Worm (Caenorhabditis elegans) whole organism, L4 larva: ENCODE results near the gene F57H12.5.
A peak's percentile ranks its signal among the peaks of the same experiment; 100 is the strongest.

Experiments used
- F49E8.2 ChIP-seq: sonication (generic microtip); optimal IDR thresholded peaks from 2 replicates; lab custom pipeline; 2016; ENCODE audit warnings: missing compliant biosample characterization, mild to moderate bottlenecking, missing genetic modification characterization, borderline replicate concordance
- R02D3.7 ChIP-seq: fragments of 150-350 bp; sonication (generic microtip); optimal IDR thresholded peaks from 3 replicates; lab custom pipeline; 2014; ENCODE audit warnings: missing biosample characterization, missing genetic modification characterization
- T20F7.1 ChIP-seq: fragments of 200-800 bp; sonication (Bioruptor generic); optimal IDR thresholded peaks from 2 replicates; lab custom pipeline; 2018; ENCODE audit warnings: mild to moderate bottlenecking, missing genetic modification characterization, missing compliant biosample characterization
- T26A8.4 ChIP-seq: fragments of 200-800 bp; sonication (Bioruptor generic); IDR thresholded peaks from 2 replicates; pipeline ENCODE4 v1.3.6; 2022; ENCODE audit warnings: missing genetic modification characterization, missing compliant biosample characterization
- Y105C5A.15 ChIP-seq: fragments of 200-800 bp; sonication (Bioruptor generic); IDR thresholded peaks from 2 replicates; pipeline ENCODE4 v1.3.6; 2022; ENCODE audit warnings: missing genetic modification characterization, missing compliant biosample characterization
- Y48G9A.11 ChIP-seq: fragments of 200-800 bp; sonication (Bioruptor generic); IDR thresholded peaks from 2 replicates; pipeline ENCODE4 v1.3.6; 2022; ENCODE audit warnings: missing genetic modification reagents, missing genetic modification characterization, missing compliant biosample characterization
- Y75B8A.6 ChIP-seq: fragments of 200-800 bp; sonication (Bioruptor generic); IDR thresholded peaks from 2 replicates; pipeline ENCODE4 v1.3.6; 2022; ENCODE audit warnings: missing genetic modification reagents, missing genetic modification characterization, missing compliant biosample characterization
- ZK546.5 ChIP-seq, 2 experiments: sonication (generic microtip); optimal IDR thresholded peaks; 2 replicates each; lab custom pipeline; 2017; ENCODE audit warnings: missing biosample characterization in 2 of 2, missing genetic modification characterization in 2 of 2
- aha-1 ChIP-seq: fragments of 150-350 bp; peaks from one replicate; lab custom pipeline; 2014; ENCODE audit warnings: missing biosample characterization, missing genetic modification characterization
- aly-2 ChIP-seq: sonication (generic microtip); optimal IDR thresholded peaks from 2 replicates; lab custom pipeline; 2018; ENCODE audit warnings: missing biosample characterization, missing genetic modification characterization
- ama-1 ChIP-seq: fragments of 150-350 bp; optimal IDR thresholded peaks from 2 replicates; lab custom pipeline; 2014; ENCODE audit warnings: inconsistent platforms, mixed read lengths
- ceh-20 ChIP-seq: fragments of 200-800 bp; sonication (Bioruptor generic); IDR thresholded peaks from 2 replicates; pipeline ENCODE4 v1.3.6; 2022; ENCODE audit warnings: missing genetic modification reagents, missing genetic modification characterization, missing compliant biosample characterization
- ceh-32 ChIP-seq: sonication (generic microtip); optimal IDR thresholded peaks from 2 replicates; lab custom pipeline; 2016; ENCODE audit warnings: mild to moderate bottlenecking, missing genetic modification characterization, missing compliant biosample characterization; ENCODE audit not compliant: poor library complexity
- ceh-44 ChIP-seq: fragments of 200-800 bp; sonication (Bioruptor generic); IDR thresholded peaks from 2 replicates; pipeline ENCODE4 v1.3.6; 2022; ENCODE audit warnings: missing genetic modification reagents, missing genetic modification characterization, missing compliant biosample characterization
- ceh-62 ChIP-seq: sonication (generic microtip); optimal IDR thresholded peaks from 2 replicates; lab custom pipeline; 2017; ENCODE audit warnings: missing biosample characterization, missing genetic modification characterization
- ctbp-1 ChIP-seq: fragments of 200-800 bp; sonication (Bioruptor generic); IDR thresholded peaks from 2 replicates; pipeline ENCODE4 v1.3.6; 2022; ENCODE audit warnings: missing genetic modification reagents, missing genetic modification characterization, missing compliant biosample characterization
- duxl-1 ChIP-seq: sonication (generic microtip); optimal IDR thresholded peaks from 2 replicates; lab custom pipeline; 2016; ENCODE audit warnings: mild to moderate bottlenecking, missing genetic modification characterization, moderate library complexity, missing compliant biosample characterization; ENCODE audit not compliant: poor library complexity
- egl-27 ChIP-seq: sonication (generic microtip); optimal IDR thresholded peaks from 3 replicates; lab custom pipeline; 2017; ENCODE audit warnings: missing biosample characterization, missing genetic modification reagents, missing genetic modification characterization
- gei-8 ChIP-seq: fragments of 200-800 bp; sonication (Bioruptor generic); optimal IDR thresholded peaks from 2 replicates; lab custom pipeline; 2018; ENCODE audit warnings: mild to moderate bottlenecking, missing genetic modification characterization, missing compliant biosample characterization
- hlh-30 ChIP-seq: sonication (generic microtip); optimal IDR thresholded peaks from 2 replicates; lab custom pipeline; 2017; ENCODE audit warnings: antibody characterized with exemption, mild to moderate bottlenecking, missing genetic modification characterization, missing compliant biosample characterization; ENCODE audit not compliant: insufficient read depth
- lin-38 ChIP-seq: fragments of 200-800 bp; sonication (Bioruptor generic); IDR thresholded peaks from 2 replicates; pipeline ENCODE4 v1.3.6; 2022; ENCODE audit warnings: missing genetic modification reagents, missing genetic modification characterization, missing compliant biosample characterization
- lir-3 ChIP-seq: sonication (generic microtip); optimal IDR thresholded peaks from 2 replicates; lab custom pipeline; 2016; ENCODE audit warnings: mild to moderate bottlenecking, missing genetic modification characterization, missing compliant biosample characterization
- lsy-2 ChIP-seq, 2 experiments: fragments of 150-350 bp in 1 of 2; sonication (generic microtip) in 1 of 2; optimal IDR thresholded peaks; 2 replicates each; lab custom pipeline; 2014 to 2017; ENCODE audit warnings: missing biosample characterization in 2 of 2, missing genetic modification characterization in 2 of 2
- madf-5 ChIP-seq, 2 experiments: fragments of 200-800 bp; sonication (Bioruptor generic); IDR thresholded peaks; 2 replicates each; pipeline ENCODE4 v1.3.6; 2022; ENCODE audit warnings: missing compliant biosample characterization in 2 of 2, missing genetic modification characterization in 2 of 2
- mdl-1 ChIP-seq, 2 experiments: fragments of 150-350 bp in 1 of 2; sonication (generic microtip) in 1 of 2; optimal IDR thresholded peaks; 2 replicates each; lab custom pipeline; 2014 to 2017; ENCODE audit warnings: missing biosample characterization in 2 of 2, missing genetic modification characterization in 2 of 2
- mdt-29 ChIP-seq: fragments of 200-800 bp; sonication (Bioruptor generic); IDR thresholded peaks from 2 replicates; pipeline ENCODE4 v1.3.6; 2022; ENCODE audit warnings: missing genetic modification reagents, missing genetic modification characterization, missing compliant biosample characterization
- mep-1 ChIP-seq: fragments of 150-350 bp; sonication (generic microtip); optimal IDR thresholded peaks from 3 replicates; lab custom pipeline; 2014; ENCODE audit warnings: missing biosample characterization, missing genetic modification characterization
- mxl-3 ChIP-seq: fragments of 200-800 bp; sonication (Bioruptor generic); optimal IDR thresholded peaks from 2 replicates; lab custom pipeline; 2018; ENCODE audit warnings: mild to moderate bottlenecking, missing genetic modification characterization, missing compliant biosample characterization
- nhr-11 ChIP-seq: fragments of 150-350 bp; optimal IDR thresholded peaks from 2 replicates; lab custom pipeline; 2014; ENCODE audit warnings: missing biosample characterization, missing genetic modification characterization
- nhr-25 ChIP-seq: sonication (generic microtip); optimal IDR thresholded peaks from 2 replicates; lab custom pipeline; 2017; ENCODE audit warnings: missing genetic modification characterization, mild to moderate bottlenecking, missing compliant biosample characterization, antibody characterized with exemption, moderate library complexity, borderline replicate concordance; ENCODE audit not compliant: insufficient read depth
- nhr-41 ChIP-seq: fragments of 200-800 bp; sonication (Bioruptor generic); IDR thresholded peaks from 2 replicates; pipeline ENCODE4 v1.3.6; 2022; ENCODE audit warnings: missing genetic modification reagents, missing genetic modification characterization, missing compliant biosample characterization
- nhr-48 ChIP-seq: sonication (generic microtip); optimal IDR thresholded peaks from 2 replicates; lab custom pipeline; 2016; ENCODE audit warnings: mild to moderate bottlenecking, missing genetic modification characterization, missing compliant biosample characterization
- nhr-6 ChIP-seq: fragments of 150-350 bp; optimal IDR thresholded peaks from 2 replicates; lab custom pipeline; 2014; ENCODE audit warnings: missing biosample characterization, missing genetic modification characterization
- php-3 ChIP-seq: fragments of 200-800 bp; sonication (Bioruptor generic); IDR thresholded peaks from 2 replicates; pipeline ENCODE4 v1.3.6; 2022; ENCODE audit warnings: missing genetic modification reagents, missing genetic modification characterization, missing compliant biosample characterization
- sdz-12 ChIP-seq: fragments of 200-800 bp; sonication (Bioruptor generic); optimal IDR thresholded peaks from 2 replicates; lab custom pipeline; 2018; ENCODE audit warnings: mild to moderate bottlenecking, missing genetic modification characterization, missing compliant biosample characterization
- set-16 ChIP-seq: fragments of 200-800 bp; sonication (Bioruptor generic); IDR thresholded peaks from 2 replicates; pipeline ENCODE4 v1.3.6; 2022; ENCODE audit warnings: missing genetic modification reagents, missing genetic modification characterization, missing compliant biosample characterization
- unc-130 ChIP-seq: sonication (generic microtip); optimal IDR thresholded peaks from 2 replicates; lab custom pipeline; 2016; ENCODE audit warnings: missing genetic modification reagents, missing genetic modification characterization, missing compliant biosample characterization
- unc-62 ChIP-seq, 3 experiments: fragments of 150-350 bp in 1 of 3; sonication (generic microtip); optimal IDR thresholded peaks in 2 of 3; peaks in 1 of 3; 1 replicate in 1 of 3; 2 replicates in 2 of 3; lab custom pipeline; 2014 to 2017; ENCODE audit warnings: missing biosample characterization in 3 of 3, missing genetic modification characterization in 3 of 3, missing genetic modification reagents in 3 of 3, missing genotype in 1 of 3
- vab-7 ChIP-seq: fragments of 200-800 bp; sonication (Bioruptor generic); IDR thresholded peaks from 2 replicates; pipeline ENCODE4 v1.3.6; 2022; ENCODE audit warnings: missing genetic modification reagents, missing genetic modification characterization, missing compliant biosample characterization
- zag-1 ChIP-seq: fragments of 150-350 bp; optimal IDR thresholded peaks from 2 replicates; lab custom pipeline; 2014; ENCODE audit warnings: missing biosample characterization, missing genetic modification characterization

Gene F57H12.5

DNA sequence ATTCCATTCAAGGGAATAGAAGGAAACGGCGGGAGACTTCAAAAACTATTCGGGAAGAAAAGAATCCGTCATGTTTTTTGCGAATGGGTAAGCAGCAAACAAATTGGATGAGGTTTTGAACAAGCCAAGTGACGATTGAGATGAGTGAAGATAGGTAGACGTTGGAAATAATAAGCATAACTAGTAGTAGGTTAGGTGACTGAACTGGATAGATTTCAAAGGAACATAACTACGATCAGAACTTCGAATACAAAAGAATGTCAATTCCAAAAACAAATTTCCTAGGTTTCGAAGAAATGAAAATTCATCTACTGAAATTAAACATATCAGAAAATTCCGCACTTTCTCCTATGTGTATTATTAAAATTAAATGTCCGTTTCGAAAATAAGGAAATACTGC is 40.4 kb downstream of the F57H12.5 start:
- peak; percentile 92 for TF ChIP-seq aha-1 (tag; lab: Kevin White, UChicago)
- no peak for TF ChIP-seq ctbp-1 (GFP tag; lab: Robert Waterston, UW)

DNA sequence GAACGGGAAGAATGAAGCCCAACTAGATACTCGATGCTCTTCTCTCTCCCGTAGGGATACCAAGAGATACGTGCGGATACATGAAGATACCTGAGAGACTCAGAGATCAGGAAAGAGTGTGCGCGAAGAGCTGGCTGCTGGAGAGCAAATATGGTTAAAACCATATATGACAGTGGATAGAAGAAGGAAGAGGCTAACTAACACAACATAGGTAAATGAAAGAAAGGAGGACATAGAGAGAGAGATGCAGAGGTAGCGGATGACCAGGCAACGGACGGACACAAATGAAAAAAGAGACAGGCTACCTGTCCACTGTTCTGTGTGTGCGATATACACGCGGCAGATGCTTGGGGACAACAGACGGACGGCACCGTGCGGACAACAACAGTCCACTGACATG is 41.0 kb downstream of the F57H12.5 start:
- peak; percentile 10 for TF ChIP-seq mxl-3 (GFP tag; lab: Kevin White, UChicago)
- TF ChIP-seq mdl-1 (tag; optimal IDR thresholded peaks at IDR 0.05; lab: Kevin White, UChicago), result no peak
- TF ChIP-seq unc-62 (GFP tag; optimal IDR thresholded peaks at IDR 0.05 in 1 of 2; lab: Kevin White, UChicago), result peak in 1 of 2 experiments; percentile 93
- TF ChIP-seq unc-62 (tag; optimal IDR thresholded peaks at IDR 0.05; lab: Kevin White, UChicago), result no peak
- TF ChIP-seq, all 104 proteins: peak for 2

DNA sequence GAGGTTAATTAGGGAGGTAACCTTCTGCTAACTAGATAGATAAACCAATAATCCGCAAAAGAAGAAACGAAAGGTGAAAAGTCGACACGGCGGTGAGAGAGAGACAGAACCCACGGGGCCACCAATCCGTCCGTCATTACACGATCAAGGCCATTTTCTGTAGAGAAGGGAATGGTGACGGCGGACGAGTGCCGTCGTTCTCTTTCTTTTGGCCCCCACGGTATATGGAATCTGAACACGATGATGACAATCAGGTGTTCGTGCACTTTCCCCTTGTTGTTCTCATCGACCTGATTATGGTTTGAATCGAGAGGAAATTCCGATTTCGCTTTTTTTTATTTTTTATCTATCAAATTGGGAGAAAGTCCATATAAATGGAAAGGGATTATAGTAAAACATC is 42.3 kb downstream of the F57H12.5 start:
- TF ChIP-seq T20F7.1 (GFP tag; lab: Kevin White, UChicago), result no peak
- TF ChIP-seq egl-27 (tag; lab: Kevin White, UChicago), result no peak
- no peak for TF ChIP-seq nhr-11
- no peak for TF ChIP-seq nhr-48
- no peak for TF ChIP-seq gei-8 (GFP tag; lab: Kevin White, UChicago)
- no peak for TF ChIP-seq zag-1 (tag; lab: Kevin White, UChicago)
- no peak for TF ChIP-seq T26A8.4 (GFP tag; lab: Robert Waterston, UW)
- TF ChIP-seq duxl-1 (tag; lab: Kevin White, UChicago), result no peak
- TF ChIP-seq ceh-20, result no peak
- TF ChIP-seq madf-5 (GFP tag; IDR thresholded peaks at IDR 0.05; lab: Robert Waterston, UW), result 0 out of 4 replicates have a peak, but pooled peaks of 1 of the 2 experiments have one; percentile 4
- no peak for TF ChIP-seq ZK546.5 (tag; optimal IDR thresholded peaks at IDR 0.05; lab: Kevin White, UChicago)
- no peak for TF ChIP-seq F49E8.2 (tag; lab: Kevin White, UChicago)
- peak in 1 of 2 experiments; percentile 47 for TF ChIP-seq unc-62 (GFP tag; optimal IDR thresholded peaks at IDR 0.05 in 1 of 2; lab: Kevin White, UChicago)
- no peak for TF ChIP-seq unc-62 (tag; optimal IDR thresholded peaks at IDR 0.05; lab: Kevin White, UChicago)
- peak in 1 of 2 experiments; percentile 14 for TF ChIP-seq mdl-1 (tag; optimal IDR thresholded peaks at IDR 0.05; lab: Kevin White, UChicago)
- TF ChIP-seq aha-1 (tag; lab: Kevin White, UChicago), result peak; percentile 88
- peak; percentile 49 for TF ChIP-seq mxl-3 (GFP tag; lab: Kevin White, UChicago)
- no peak for TF ChIP-seq R02D3.7 (tag; lab: Kevin White, UChicago)
- no peak for TF ChIP-seq hlh-30

DNA sequence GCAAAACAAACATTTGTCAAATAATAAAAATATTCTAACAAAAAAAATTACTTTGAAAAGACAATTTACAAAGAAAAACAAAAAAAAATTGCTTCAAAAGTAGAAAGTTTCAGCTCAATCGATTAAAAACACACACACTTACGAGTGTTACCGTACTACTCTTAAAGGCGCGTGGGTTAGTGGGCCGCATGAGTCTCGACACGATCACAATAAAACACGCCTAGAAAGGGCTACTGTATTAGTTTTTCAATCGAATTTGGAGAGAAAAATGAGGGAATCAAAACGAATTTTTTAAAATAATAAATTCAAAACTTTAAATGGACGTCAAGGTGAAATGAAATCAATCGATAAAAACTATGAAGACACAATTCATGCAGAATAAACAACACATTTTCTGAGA is 43.4 kb downstream of the F57H12.5 start:
- TF ChIP-seq set-16 (GFP tag; lab: Robert Waterston, UW), result no peak
- TF ChIP-seq mep-1 (tag; lab: Kevin White, UChicago), result no peak
- no peak for TF ChIP-seq nhr-6
- no peak for TF ChIP-seq ceh-44
- TF ChIP-seq mdt-29 (GFP tag; lab: Robert Waterston, UW), result no peak
- no peak for TF ChIP-seq Y48G9A.11 (GFP tag; lab: Robert Waterston, UW)
- no peak for TF ChIP-seq ama-1 (lab: Kevin White, UChicago)
- TF ChIP-seq ceh-62 (tag; lab: Kevin White, UChicago), result no peak
- TF ChIP-seq ceh-20, result no peak
- no peak for TF ChIP-seq vab-7 (GFP tag; lab: Robert Waterston, UW)
- peak; percentile 23; the same call in 1 of the 2 replicates for TF ChIP-seq lin-38 (GFP tag; lab: Robert Waterston, UW)
- no peak for TF ChIP-seq zag-1 (tag; lab: Kevin White, UChicago)
- no peak for TF ChIP-seq nhr-41 (GFP tag; lab: Robert Waterston, UW)
- no peak for TF ChIP-seq Y105C5A.15 (GFP tag; lab: Robert Waterston, UW)
- no peak for TF ChIP-seq aly-2 (tag; lab: Kevin White, UChicago)
- no peak for TF ChIP-seq Y75B8A.6 (GFP tag; lab: Robert Waterston, UW)
- TF ChIP-seq ceh-32, result no peak
- TF ChIP-seq unc-130 (GFP tag; lab: Kevin White, UChicago), result peak; percentile 7
- no peak for TF ChIP-seq nhr-25 (tag; lab: Kevin White, UChicago)
- TF ChIP-seq mxl-3 (GFP tag; lab: Kevin White, UChicago), result no peak
- no peak for TF ChIP-seq php-3
- no peak for TF ChIP-seq lir-3 (tag; lab: Kevin White, UChicago)
- peak in 1 of 2 experiments; percentile 42 for TF ChIP-seq lsy-2 (tag; optimal IDR thresholded peaks at IDR 0.05; lab: Kevin White, UChicago)
- TF ChIP-seq sdz-12 (GFP tag; lab: Kevin White, UChicago), result no peak
